Fruit fly (Drosophila melanogaster) whole organism, adult: ENCODE results near the gene CG42685.
"Not testable (repeated sequence)": the region's sequence is repeated elsewhere in the genome, so short reads cannot be mapped to it uniquely, and the experiment has no call there.

Experiments
- CG11617 ChIP-seq: fragments of 200-800 bp; sonication (Bioruptor generic); optimal IDR thresholded peaks from 2 replicates; lab custom pipeline; 2017; ENCODE audit warnings: mild to moderate bottlenecking, missing biosample characterization, missing genetic modification reagents, missing genetic modification characterization
- CG12768 ChIP-seq: fragments of 200-800 bp; sonication (Bioruptor generic); optimal IDR thresholded peaks from 2 replicates; lab custom pipeline; 2017; ENCODE audit warnings: missing biosample characterization, missing genetic modification characterization, mild to moderate bottlenecking, moderate library complexity, missing genetic modification reagents
- CG1620 ChIP-seq: fragments of 200-800 bp; sonication (Bioruptor generic); optimal IDR thresholded peaks from 2 replicates; lab custom pipeline; 2016; ENCODE audit warnings: missing biosample characterization, missing genetic modification characterization
- CG33017 ChIP-seq: fragments of 200-800 bp; sonication (Bioruptor generic); optimal IDR thresholded peaks from 2 replicates; lab custom pipeline; 2018; ENCODE audit warnings: missing biosample characterization, mild to moderate bottlenecking, missing genetic modification characterization, moderate library complexity
- CG7045 ChIP-seq: fragments of 200-800 bp; sonication (Bioruptor generic); optimal IDR thresholded peaks from 2 replicates; lab custom pipeline; 2017; ENCODE audit warnings: missing biosample characterization, mild to moderate bottlenecking, missing genetic modification characterization
- CG7101 ChIP-seq: fragments of 200-800 bp; sonication (Bioruptor generic); optimal IDR thresholded peaks from 2 replicates; lab custom pipeline; 2018; ENCODE audit warnings: missing biosample characterization, mild to moderate bottlenecking, missing genetic modification characterization, moderate library complexity
- Clk ChIP-seq: fragments of 200-800 bp; sonication (Bioruptor generic); optimal IDR thresholded peaks from 2 replicates; lab custom pipeline; 2017; ENCODE audit warnings: missing biosample characterization, missing genetic modification characterization
- Hr96 ChIP-seq: fragments of 200-800 bp; sonication (Bioruptor generic); optimal IDR thresholded peaks from 2 replicates; lab custom pipeline; 2016; ENCODE audit warnings: missing biosample characterization, missing genetic modification characterization
- Mnt ChIP-seq: fragments of 200-800 bp; sonication (Bioruptor generic); optimal IDR thresholded peaks from 2 replicates; lab custom pipeline; 2016; ENCODE audit warnings: missing biosample characterization, mild to moderate bottlenecking, missing genetic modification characterization
- bab1 ChIP-seq: fragments of 200-800 bp; sonication (Bioruptor generic); optimal IDR thresholded peaks from 3 replicates; lab custom pipeline; 2019; ENCODE audit warnings: missing biosample characterization, mild to moderate bottlenecking, missing genetic modification characterization, moderate library complexity
- cic ChIP-seq: fragments of 200-800 bp; sonication (Bioruptor generic); optimal IDR thresholded peaks from 2 replicates; lab custom pipeline; 2017; ENCODE audit warnings: missing biosample characterization, mild to moderate bottlenecking, missing genetic modification characterization, moderate library complexity
- cnc ChIP-seq, 2 experiments: fragments of >200 bp; optimal IDR thresholded peaks; 2 replicates each; lab custom pipeline; 2017
- toe ChIP-seq: fragments of 200-800 bp; sonication (Bioruptor generic); optimal IDR thresholded peaks from 2 replicates; lab custom pipeline; 2016; ENCODE audit warnings: missing biosample characterization, missing genetic modification characterization

DNA sequence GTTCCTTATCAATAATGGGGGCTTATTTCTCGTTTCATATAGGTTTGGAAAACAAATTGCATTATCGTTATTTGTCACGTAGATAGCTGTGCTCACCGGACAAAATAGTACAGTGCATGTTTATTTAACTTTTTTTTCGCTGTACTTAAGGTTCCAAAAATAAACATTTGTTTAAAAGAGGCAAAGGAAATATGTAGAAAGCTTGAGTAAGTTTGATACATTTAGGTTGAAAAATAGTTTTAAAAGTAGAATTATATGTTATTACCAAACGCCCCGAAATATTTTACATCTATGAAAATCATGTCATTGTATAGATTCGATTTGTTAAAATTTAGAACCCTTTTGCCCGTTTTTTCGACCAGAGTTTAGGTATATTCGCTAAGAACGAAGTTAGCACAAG lies 9.6 kb upstream of the CG42685 start, which contains the start of gene CG42585:
- TF ChIP-seq cic (GFP tag; lab: Kevin White, UChicago); bab1 (GFP tag; lab: Kevin White, UChicago); CG33017; CG1620 (GFP tag; lab: Kevin White, UChicago); Clk (GFP tag; lab: Kevin White, UChicago); CG11617 (GFP tag; lab: Kevin White, UChicago); cnc (optimal IDR thresholded peaks at IDR 0.05; lab: Kevin White, UChicago); CG7045 (GFP tag; lab: Kevin White, UChicago); Hr96 (GFP tag; lab: Kevin White, UChicago); Mnt; CG12768 (GFP tag; lab: Kevin White, UChicago); CG7101; toe (GFP tag; lab: Kevin White, UChicago): not testable (repeated sequence)
